Worm (Caenorhabditis elegans) whole organism, L3 larva: Measurements from ENCODE around the gene atf-2.

Source experiments
- nhr-11 ChIP-seq: fragments of 150-350 bp; optimal IDR thresholded peaks from 2 replicates; lab custom pipeline; 2014; ENCODE audit warnings: missing biosample characterization, missing genetic modification characterization
- nhr-237 ChIP-seq: fragments of 150-350 bp; optimal IDR thresholded peaks from 2 replicates; lab custom pipeline; 2014; ENCODE audit warnings: missing biosample characterization, missing genetic modification characterization
- pha-4 ChIP-seq: fragments of 150-350 bp; optimal IDR thresholded peaks from 2 replicates; lab custom pipeline; 2014; ENCODE audit warnings: missing biosample characterization, missing genetic modification reagents, missing genetic modification characterization
- snpc-4 ChIP-seq: fragments of 150-350 bp; optimal IDR thresholded peaks from 2 replicates; lab custom pipeline; 2014; ENCODE audit warnings: missing biosample characterization, missing genetic modification characterization

DNA sequence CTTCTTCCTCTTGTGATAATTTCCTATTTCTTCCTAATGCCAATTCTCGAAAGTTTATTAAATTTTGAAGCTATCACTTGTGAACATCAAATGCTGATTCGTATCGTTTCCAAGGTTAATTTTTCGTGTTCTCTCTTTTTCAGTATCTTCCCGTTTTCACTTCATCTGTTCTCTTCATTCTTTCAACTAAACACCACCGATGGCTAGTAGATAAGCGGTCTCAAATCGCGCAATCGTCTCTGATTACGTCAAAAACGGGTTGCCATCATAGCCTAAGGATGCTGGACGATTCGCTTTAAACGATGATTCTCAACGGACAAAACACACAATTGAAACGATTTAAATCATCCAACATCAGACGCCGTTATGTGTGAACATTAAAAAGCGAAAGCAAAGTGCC lies 34.2 kb upstream of the atf-2 start:
- TF ChIP-seq nhr-11 (tag; lab: Kevin White, UChicago) (no peak), pha-4 (tag; lab: Kevin White, UChicago) (no peak), nhr-237 (no peak), snpc-4 (tag; lab: Kevin White, UChicago) (no peak)
